Worm (Caenorhabditis elegans): ENCODE measurements around the gene ssl-1.

Gene ssl-1

ce11 chrIII:12794200-12794599 lies 79.8 kb downstream of the ssl-1 start:
- no peak for TF ChIP-seq ceh-83 (GFP tag; optimal IDR thresholded peaks at IDR 0.05)
- TF ChIP-seq unc-62 (GFP tag; optimal IDR thresholded peaks at IDR 0.05): no peak
- TF ChIP-seq tbx-8 (GFP tag; optimal IDR thresholded peaks at IDR 0.05): no peak
- no peak for TF ChIP-seq hlh-1 (tag; optimal IDR thresholded peaks at IDR 0.05)
- no peak for TF ChIP-seq ztf-11 (tag; optimal IDR thresholded peaks at IDR 0.05)
- TF ChIP-seq ceh-39 (tag; optimal IDR thresholded peaks at IDR 0.05): no peak
- TF ChIP-seq lin-13 (tag; optimal IDR thresholded peaks at IDR 0.05): no peak
- no peak for TF ChIP-seq ces-1 (GFP tag; optimal IDR thresholded peaks at IDR 0.05)
- TF ChIP-seq sem-2 (GFP tag; optimal IDR thresholded peaks at IDR 0.05): no peak
- TF ChIP-seq nhr-2 (tag; optimal IDR thresholded peaks at IDR 0.05): no peak
- no peak for TF ChIP-seq elt-3 (tag; optimal IDR thresholded peaks at IDR 0.05)
- no peak for TF ChIP-seq nhr-76 (tag; optimal IDR thresholded peaks at IDR 0.05)
- TF ChIP-seq cnd-1 (tag; optimal IDR thresholded peaks at IDR 0.05): no peak
- no peak for TF ChIP-seq drap-1 (GFP tag; optimal IDR thresholded peaks at IDR 0.05)
